Fruit fly (Drosophila melanogaster) whole organism, prepupa: ENCODE data around the gene SmydA-3.

ENCODE experiments used
- CG10631 ChIP-seq: fragments of 200-800 bp; sonication (Bioruptor generic); optimal IDR thresholded peaks from 2 replicates; lab custom pipeline; 2016; ENCODE audit warnings: missing biosample characterization, missing genetic modification characterization
- CG10669 ChIP-seq: fragments of 200-800 bp; sonication (Bioruptor generic); optimal IDR thresholded peaks from 3 replicates; lab custom pipeline; 2018; ENCODE audit warnings: missing biosample characterization, mild to moderate bottlenecking, missing genetic modification characterization, moderate library complexity
- CG11294 ChIP-seq: fragments of 200-800 bp; sonication (Bioruptor generic); IDR thresholded peaks from 2 replicates; pipeline ENCODE4 v1.3.6; 2022; ENCODE audit warnings: missing biosample characterization, missing genetic modification characterization
- CG11762 ChIP-seq: fragments of 200-800 bp; sonication (Bioruptor generic); optimal IDR thresholded peaks from 3 replicates; lab custom pipeline; 2016; ENCODE audit warnings: missing biosample characterization, missing genetic modification characterization; ENCODE audit not compliant: insufficient read depth
- CG11902 ChIP-seq: fragments of 200-800 bp; sonication (Bioruptor generic); optimal IDR thresholded peaks from 3 replicates; lab custom pipeline; 2016; ENCODE audit warnings: missing biosample characterization, missing genetic modification characterization
- CG1621 ChIP-seq: fragments of 200-800 bp; sonication (Bioruptor generic); optimal IDR thresholded peaks from 3 replicates; lab custom pipeline; 2018; ENCODE audit warnings: missing biosample characterization, mild to moderate bottlenecking, missing genetic modification characterization
- CG3032 ChIP-seq: fragments of 200-800 bp; optimal IDR thresholded peaks from 2 replicates; lab custom pipeline; 2019; ENCODE audit warnings: missing biosample characterization, mild to moderate bottlenecking, missing genetic modification characterization, moderate library complexity
- CG31627 ChIP-seq: fragments of 200-800 bp; sonication (Bioruptor generic); optimal IDR thresholded peaks from 3 replicates; lab custom pipeline; 2016; ENCODE audit warnings: missing biosample characterization, missing genetic modification characterization
- CG32006 ChIP-seq: fragments of 200-800 bp; sonication (Bioruptor generic); optimal IDR thresholded peaks from 3 replicates; lab custom pipeline; 2017; ENCODE audit warnings: missing biosample characterization, mild to moderate bottlenecking, missing genetic modification characterization
- CG34406 ChIP-seq: fragments of 200-800 bp; sonication (Bioruptor generic); optimal IDR thresholded peaks from 3 replicates; lab custom pipeline; 2016; ENCODE audit warnings: missing biosample characterization, missing genetic modification characterization
- CG3919 ChIP-seq: fragments of 200-800 bp; sonication (Bioruptor generic); optimal IDR thresholded peaks from 3 replicates; lab custom pipeline; 2016; ENCODE audit warnings: missing biosample characterization, missing genetic modification characterization
- CG6163 ChIP-seq: fragments of 200-800 bp; sonication (Bioruptor generic); IDR thresholded peaks from 3 replicates; pipeline ENCODE4 v1.3.6; 2022; ENCODE audit warnings: missing biosample characterization, missing genetic modification characterization
- CG6792 ChIP-seq: fragments of 200-800 bp; sonication (Bioruptor generic); optimal IDR thresholded peaks from 3 replicates; lab custom pipeline; 2016; ENCODE audit warnings: missing biosample characterization, missing genetic modification characterization
- CG6808 ChIP-seq: fragments of 200-800 bp; sonication (Bioruptor generic); optimal IDR thresholded peaks from 3 replicates; lab custom pipeline; 2017; ENCODE audit warnings: missing biosample characterization, missing genetic modification characterization, mild to moderate bottlenecking, moderate library complexity, missing genetic modification reagents
- CG6854 ChIP-seq: fragments of 200-800 bp; sonication (Bioruptor generic); optimal IDR thresholded peaks from 2 replicates; lab custom pipeline; 2017; ENCODE audit warnings: missing biosample characterization, mild to moderate bottlenecking, missing genetic modification characterization
- CG7368 ChIP-seq: fragments of 200-800 bp; sonication (Bioruptor generic); optimal IDR thresholded peaks from 3 replicates; lab custom pipeline; 2016; ENCODE audit warnings: missing biosample characterization, missing genetic modification characterization
- CG8119 ChIP-seq: fragments of 200-800 bp; sonication (Bioruptor generic); IDR thresholded peaks from 3 replicates; pipeline ENCODE4 v1.3.6; 2022; ENCODE audit warnings: missing biosample characterization, missing genetic modification characterization
- CG8319 ChIP-seq: fragments of 200-800 bp; sonication (Bioruptor generic); optimal IDR thresholded peaks from 3 replicates; lab custom pipeline; 2016; ENCODE audit warnings: missing biosample characterization, missing genetic modification characterization
- CG8632 ChIP-seq: fragments of 200-800 bp; sonication (Bioruptor generic); optimal IDR thresholded peaks from 3 replicates; lab custom pipeline; 2016; ENCODE audit warnings: missing biosample characterization, missing genetic modification characterization
- CG9139 ChIP-seq: fragments of 200-800 bp; sonication (Bioruptor generic); optimal IDR thresholded peaks from 3 replicates; lab custom pipeline; 2017; ENCODE audit warnings: missing biosample characterization, mild to moderate bottlenecking, missing genetic modification characterization
- Eip78C ChIP-seq: fragments of 200-800 bp; sonication (Bioruptor generic); peaks from one replicate; lab custom pipeline; 2016; ENCODE audit warnings: missing biosample characterization, missing genetic modification characterization
- Eip93F ChIP-seq: fragments of 200-800 bp; sonication (Bioruptor generic); optimal IDR thresholded peaks from 2 replicates; lab custom pipeline; 2016; ENCODE audit warnings: missing biosample characterization, mild to moderate bottlenecking, missing genetic modification characterization
- Ets96B ChIP-seq: fragments of 200-800 bp; optimal IDR thresholded peaks from 2 replicates; lab custom pipeline; 2019; ENCODE audit warnings: missing biosample characterization, mild to moderate bottlenecking, missing genetic modification characterization, moderate library complexity
- Hr38 ChIP-seq: sonication (Bioruptor generic); optimal IDR thresholded peaks from 2 replicates; lab custom pipeline; 2016; ENCODE audit warnings: missing biosample characterization, missing genetic modification characterization
- Hr39 ChIP-seq: fragments of 200-800 bp; sonication (Bioruptor generic); optimal IDR thresholded peaks from 2 replicates; lab custom pipeline; 2016; ENCODE audit warnings: missing biosample characterization, missing genetic modification characterization
- Hr4 ChIP-seq: fragments of 200-800 bp; sonication (Bioruptor generic); optimal IDR thresholded peaks from 3 replicates; lab custom pipeline; 2016; ENCODE audit warnings: missing biosample characterization, missing genetic modification characterization
- Lpt ChIP-seq: fragments of 200-800 bp; sonication (Bioruptor generic); optimal IDR thresholded peaks from 3 replicates; lab custom pipeline; 2016; ENCODE audit warnings: missing biosample characterization, missing genetic modification characterization
- Met ChIP-seq: fragments of 200-800 bp; sonication (Bioruptor generic); optimal IDR thresholded peaks from 3 replicates; lab custom pipeline; 2016; ENCODE audit warnings: missing biosample characterization, missing genetic modification characterization
- Smox ChIP-seq: fragments of 200-800 bp; sonication (Bioruptor generic); optimal IDR thresholded peaks from 3 replicates; lab custom pipeline; 2016; ENCODE audit warnings: missing biosample characterization, missing genetic modification characterization
- Sox102F ChIP-seq: fragments of 200-800 bp; sonication (Bioruptor generic); optimal IDR thresholded peaks from 2 replicates; lab custom pipeline; 2016; ENCODE audit warnings: missing biosample characterization, mild to moderate bottlenecking, missing genetic modification characterization
- Sox14 ChIP-seq: fragments of 200-800 bp; sonication (Bioruptor generic); optimal IDR thresholded peaks from 3 replicates; lab custom pipeline; 2016; ENCODE audit warnings: missing biosample characterization, missing genetic modification characterization
- Sox15 ChIP-seq: fragments of 200-800 bp; sonication (Bioruptor generic); optimal IDR thresholded peaks from 3 replicates; lab custom pipeline; 2016; ENCODE audit warnings: missing biosample characterization, missing genetic modification characterization
- achi ChIP-seq: fragments of 200-800 bp; sonication (Bioruptor generic); optimal IDR thresholded peaks from 3 replicates; lab custom pipeline; 2016; ENCODE audit warnings: missing biosample characterization, missing genetic modification characterization
- acj6 ChIP-seq: fragments of 200-800 bp; sonication (Bioruptor generic); optimal IDR thresholded peaks from 3 replicates; lab custom pipeline; 2016; ENCODE audit warnings: missing biosample characterization, missing genetic modification characterization
- cyc ChIP-seq: fragments of 200-800 bp; sonication (Bioruptor generic); optimal IDR thresholded peaks from 3 replicates; lab custom pipeline; 2016; ENCODE audit warnings: missing biosample characterization, missing genetic modification characterization
- dac ChIP-seq: fragments of 200-800 bp; sonication (Bioruptor generic); optimal IDR thresholded peaks from 2 replicates; lab custom pipeline; 2017; ENCODE audit warnings: missing biosample characterization, mild to moderate bottlenecking, missing genetic modification characterization
- dsx ChIP-seq: fragments of 200-800 bp; optimal IDR thresholded peaks from 3 replicates; lab custom pipeline; 2019; ENCODE audit warnings: missing biosample characterization, mild to moderate bottlenecking, missing genetic modification characterization, moderate library complexity; ENCODE audit not compliant: poor library complexity, severe bottlenecking
- esn ChIP-seq: fragments of 200-800 bp; sonication (Bioruptor generic); optimal IDR thresholded peaks from 2 replicates; lab custom pipeline; 2016; ENCODE audit warnings: missing biosample characterization, mild to moderate bottlenecking, missing genetic modification characterization, moderate library complexity
- fd59A ChIP-seq: fragments of 200-800 bp; sonication (Bioruptor generic); optimal IDR thresholded peaks from 2 replicates; lab custom pipeline; 2017; ENCODE audit warnings: missing biosample characterization, mild to moderate bottlenecking, missing genetic modification characterization, missing genetic modification reagents
- fd85E ChIP-seq: fragments of 200-800 bp; sonication (Bioruptor generic); optimal IDR thresholded peaks from 3 replicates; lab custom pipeline; 2016; ENCODE audit warnings: missing biosample characterization, missing genetic modification characterization
- lz ChIP-seq: fragments of 200-800 bp; sonication (Bioruptor generic); optimal IDR thresholded peaks from 3 replicates; lab custom pipeline; 2016; ENCODE audit warnings: missing biosample characterization, missing genetic modification characterization
- net ChIP-seq: fragments of 200-800 bp; sonication (Bioruptor generic); optimal IDR thresholded peaks from 3 replicates; lab custom pipeline; 2016; ENCODE audit warnings: missing biosample characterization, missing genetic modification characterization
- pdm3 ChIP-seq: fragments of 200-800 bp; sonication (Bioruptor generic); optimal IDR thresholded peaks from 3 replicates; lab custom pipeline; 2016; ENCODE audit warnings: missing biosample characterization, missing genetic modification characterization
- ss ChIP-seq, 2 experiments: fragments of 200-800 bp; sonication (Bioruptor generic); optimal IDR thresholded peaks; 2 replicates in 1 of 2; 3 replicates in 1 of 2; lab custom pipeline; 2017 to 2018; ENCODE audit warnings: mild to moderate bottlenecking in 2 of 2, missing biosample characterization in 2 of 2, missing genetic modification characterization in 2 of 2, moderate library complexity in 1 of 2
- svp ChIP-seq: fragments of 200-800 bp; sonication (Bioruptor generic); peaks from one replicate; lab custom pipeline; 2016; ENCODE audit warnings: missing biosample characterization, missing genetic modification characterization
- vri ChIP-seq: fragments of 200-800 bp; sonication (Bioruptor generic); optimal IDR thresholded peaks from 3 replicates; lab custom pipeline; 2016; ENCODE audit warnings: missing biosample characterization, mild to moderate bottlenecking, missing genetic modification characterization

Gene SmydA-3

DNA sequence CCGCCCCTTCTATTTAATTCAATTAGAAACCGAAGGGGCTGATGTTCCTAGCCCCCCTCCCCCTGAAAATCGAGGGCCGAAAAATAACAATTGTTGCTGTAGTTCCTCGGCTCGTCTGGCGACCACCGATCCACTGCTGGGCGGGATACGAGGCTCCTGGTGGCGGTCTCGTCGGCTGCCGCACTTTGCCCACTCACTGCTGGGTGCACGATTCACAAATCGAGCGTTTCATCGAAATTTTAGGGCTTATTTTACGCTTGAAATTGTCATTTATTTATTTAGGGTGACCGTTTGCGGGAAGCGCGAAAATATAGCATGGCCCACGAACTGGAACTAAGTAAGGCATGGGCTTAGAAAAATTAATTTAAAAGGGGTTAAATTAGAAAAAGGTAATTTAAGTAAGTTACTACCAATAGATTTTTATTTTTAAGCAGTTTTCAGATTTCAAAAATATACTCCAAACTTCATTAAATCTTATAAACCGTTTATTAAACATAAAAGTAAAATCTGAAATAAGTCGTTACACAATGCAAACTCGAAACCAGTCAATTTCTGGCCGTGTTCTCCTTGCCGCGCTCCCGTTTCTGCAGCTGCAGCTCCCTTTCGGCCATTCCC, 6.5 kb downstream of the SmydA-3 start, which contains the start of gene Dnz1 (continued):
- TF ChIP-seq Eip93F (GFP tag; lab: Kevin White, UChicago) (no peak), CG6792 (GFP tag; lab: Kevin White, UChicago) (peak; percentile 32), CG6163 (GFP tag; lab: Robert Waterston, UW) (no peak), Lpt (GFP tag; lab: Kevin White, UChicago) (no peak), CG11762 (no peak), Hr38 (no peak), CG11294 (GFP tag; lab: Robert Waterston, UW) (0 out of 2 replicates have a peak, but pooled peaks have one; percentile 16), CG9139 (no peak), CG3919 (GFP tag; lab: Kevin White, UChicago) (peak; percentile 51), Smox (GFP tag; lab: Kevin White, UChicago) (peak; percentile 54), vri (GFP tag; lab: Kevin White, UChicago) (no peak), cyc (peak; percentile 29)

- TF ChIP-seq fd59A (GFP tag; lab: Kevin White, UChicago): no peak
- peak; percentile 25 for TF ChIP-seq lz (GFP tag; lab: Kevin White, UChicago)
- peak; percentile 53 for TF ChIP-seq Hr4 (GFP tag; lab: Kevin White, UChicago)
- TF ChIP-seq esn (GFP tag; lab: Kevin White, UChicago): peak; percentile 46
- TF ChIP-seq CG32006 (GFP tag; lab: Kevin White, UChicago): peak; percentile 57
- TF ChIP-seq CG3919 (GFP tag; lab: Kevin White, UChicago): no peak
- peak; percentile 19 for TF ChIP-seq CG7368 (GFP tag; lab: Kevin White, UChicago)
- TF ChIP-seq dac (GFP tag; lab: Kevin White, UChicago): no peak
- TF ChIP-seq CG8319 (GFP tag; lab: Kevin White, UChicago): no peak
- peak; percentile 58 for TF ChIP-seq CG10631 (GFP tag; lab: Kevin White, UChicago)
- TF ChIP-seq CG11294 (GFP tag; lab: Robert Waterston, UW): no peak
- no peak for TF ChIP-seq Sox102F (GFP tag; lab: Kevin White, UChicago)
- TF ChIP-seq CG6808 (GFP tag; lab: Kevin White, UChicago): no peak
- TF ChIP-seq svp (GFP tag; lab: Kevin White, UChicago): peak; percentile 92
- peak; percentile 63 for TF ChIP-seq CG34406 (GFP tag; lab: Kevin White, UChicago)
- TF ChIP-seq Hr38: no peak
- TF ChIP-seq cyc: no peak
- peak; percentile 15 for TF ChIP-seq CG31627 (GFP tag; lab: Kevin White, UChicago)
- no peak for TF ChIP-seq Sox15 (GFP tag; lab: Kevin White, UChicago)
- TF ChIP-seq Lpt (GFP tag; lab: Kevin White, UChicago): no peak
- TF ChIP-seq CG10669 (GFP tag; lab: Kevin White, UChicago): peak; percentile 27
- TF ChIP-seq acj6 (GFP tag; lab: Kevin White, UChicago): peak; percentile 63
- peak; percentile 31 for TF ChIP-seq Smox (GFP tag; lab: Kevin White, UChicago)
- TF ChIP-seq achi (GFP tag; lab: Kevin White, UChicago): peak; percentile 43
- no peak for TF ChIP-seq CG6854 (GFP tag; lab: Kevin White, UChicago)
- peak; percentile 59 for TF ChIP-seq CG3032 (tag; lab: Kevin White, UChicago)
- TF ChIP-seq fd85E: no peak
- peak; percentile 30 for TF ChIP-seq Met (GFP tag; lab: Kevin White, UChicago)
- peak in 1 of 2 experiments; percentile 24 for TF ChIP-seq ss (GFP tag; optimal IDR thresholded peaks at IDR 0.05; lab: Kevin White, UChicago)
- no peak for TF ChIP-seq Eip93F (GFP tag; lab: Kevin White, UChicago)
- peak; percentile 37 for TF ChIP-seq pdm3 (GFP tag; lab: Kevin White, UChicago)
- TF ChIP-seq Hr39: peak; percentile 6
- TF ChIP-seq CG8632 (GFP tag; lab: Kevin White, UChicago): peak; percentile 41
- peak; percentile 45 for TF ChIP-seq Ets96B (tag; lab: Kevin White, UChicago)
- TF ChIP-seq CG1621 (tag; lab: Kevin White, UChicago): no peak
- TF ChIP-seq Sox14 (GFP tag; lab: Kevin White, UChicago): no peak
- TF ChIP-seq CG11902 (GFP tag; lab: Kevin White, UChicago): no peak
- peak; percentile 48; the same call in 1 of the 3 replicates for TF ChIP-seq CG8119 (GFP tag; lab: Robert Waterston, UW)
- TF ChIP-seq dsx: peak; percentile 39
- TF ChIP-seq Eip78C (GFP tag; lab: Kevin White, UChicago): peak; percentile 60
- peak; percentile 32 for TF ChIP-seq net (GFP tag; lab: Kevin White, UChicago)
- no peak for TF ChIP-seq CG6163 (GFP tag; lab: Robert Waterston, UW)
Observed at dm6 chr2L:10858064-10859047, 8.4 kb downstream of the SmydA-3 start, which contains the start of the genes aurB and Stam. TSS of gene aurB (minus strand) at chr2L:10858094. TSS of gene Stam (plus strand) at chr2L:10858536.
